Fruit fly (Drosophila melanogaster) whole organism, embryonic: ENCODE measurements around the gene awd.

Experiments
- Adf1 ChIP-seq: fragments of 200-800 bp; sonication (Bioruptor generic); IDR thresholded peaks from 2 replicates; pipeline ENCODE4 v1.3.6; 2022; ENCODE audit warnings: missing biosample characterization, missing genetic modification characterization
- Atf6 ChIP-seq: fragments of 200-800 bp; sonication (Bioruptor generic); IDR thresholded peaks from 2 replicates; pipeline ENCODE4 v1.3.6; 2022; ENCODE audit warnings: missing biosample characterization, missing genetic modification characterization
- Awh ChIP-seq: fragments of 200-800 bp; sonication (Bioruptor generic); IDR thresholded peaks from 2 replicates; pipeline ENCODE4, ENCODE4 v1.3.6; 2022; ENCODE audit warnings: missing biosample characterization, missing genetic modification characterization
- CG10979 ChIP-seq: fragments of 200-800 bp; sonication (Bioruptor generic); optimal IDR thresholded peaks from 2 replicates; lab custom pipeline; 2018; ENCODE audit warnings: missing biosample characterization, mild to moderate bottlenecking, missing genetic modification characterization, moderate library complexity
- CG11695 ChIP-seq: fragments of 200-800 bp; sonication (Bioruptor generic); IDR thresholded peaks from 3 replicates; pipeline ENCODE4 v1.3.6; 2022; ENCODE audit warnings: missing biosample characterization, missing genetic modification characterization
- CG11696 ChIP-seq: fragments of 200-800 bp; sonication (Bioruptor generic); IDR thresholded peaks from 2 replicates; pipeline ENCODE4 v1.3.6; 2022; ENCODE audit warnings: missing biosample characterization, missing genetic modification characterization
- CG15696 ChIP-seq: fragments of 200-800 bp; sonication (Bioruptor generic); optimal IDR thresholded peaks from 2 replicates; lab custom pipeline; 2019; ENCODE audit warnings: missing biosample characterization, mild to moderate bottlenecking, missing genetic modification characterization, moderate library complexity
- CG16863 ChIP-seq: fragments of 200-800 bp; sonication (Bioruptor generic); optimal IDR thresholded peaks from 3 replicates; lab custom pipeline; 2016; ENCODE audit warnings: missing biosample characterization, missing genetic modification characterization
- CG17328 ChIP-seq: fragments of 200-800 bp; sonication (Bioruptor generic); IDR thresholded peaks from 2 replicates; pipeline ENCODE4 v1.3.6; 2022; ENCODE audit warnings: missing biosample characterization, missing genetic modification characterization
- CG18476 ChIP-seq: fragments of 200-800 bp; sonication (Bioruptor generic); optimal IDR thresholded peaks from 2 replicates; lab custom pipeline; 2016; ENCODE audit warnings: missing biosample characterization, mild to moderate bottlenecking, missing genetic modification characterization
- CG2116 ChIP-seq: fragments of 200-800 bp; sonication (Bioruptor generic); optimal IDR thresholded peaks from 3 replicates; lab custom pipeline; 2018; ENCODE audit warnings: missing biosample characterization, mild to moderate bottlenecking, missing genetic modification characterization
- CG34224 ChIP-seq: fragments of 200-800 bp; sonication (Bioruptor generic); IDR thresholded peaks from 3 replicates; pipeline ENCODE4 v1.3.6; 2022; ENCODE audit warnings: missing biosample characterization, missing genetic modification characterization; ENCODE audit not compliant: partially characterized antibody
- CG34376 ChIP-seq: fragments of 200-800 bp; sonication (Bioruptor generic); optimal IDR thresholded peaks from 2 replicates; lab custom pipeline; 2018; ENCODE audit warnings: missing biosample characterization, mild to moderate bottlenecking, missing genetic modification characterization
- CG6683 ChIP-seq: fragments of 200-800 bp; sonication (Bioruptor generic); optimal IDR thresholded peaks from 2 replicates; lab custom pipeline; 2017; ENCODE audit warnings: missing biosample characterization, mild to moderate bottlenecking, missing genetic modification characterization, missing genetic modification reagents
- CG7786 ChIP-seq: fragments of 200-800 bp; sonication (Bioruptor generic); optimal IDR thresholded peaks from 2 replicates; lab custom pipeline; 2016; ENCODE audit warnings: missing biosample characterization, missing genetic modification characterization
- CG9932 ChIP-seq: fragments of 200-800 bp; sonication (Bioruptor generic); IDR thresholded peaks from 2 replicates; pipeline ENCODE4 v1.3.6; 2022; ENCODE audit warnings: missing biosample characterization, missing genetic modification characterization
- D ChIP-seq, 2 experiments: fragments of 200-800 bp in 1 of 2; fragments of >200 bp in 1 of 2; sonication (Bioruptor generic) in 1 of 2; optimal IDR thresholded peaks; 2 replicates in 1 of 2; 3 replicates in 1 of 2; lab custom pipeline; 2017; ENCODE audit warnings: mild to moderate bottlenecking in 1 of 2, missing biosample characterization in 1 of 2, missing genetic modification characterization in 1 of 2, missing genetic modification reagents in 1 of 2
- Deaf1 ChIP-seq: fragments of 200-800 bp; optimal IDR thresholded peaks from 3 replicates; lab custom pipeline; 2019; ENCODE audit warnings: missing biosample characterization, mild to moderate bottlenecking, missing genetic modification characterization, moderate library complexity
- H2.0 ChIP-seq: fragments of 200-800 bp; sonication (Bioruptor generic); IDR thresholded peaks from 2 replicates; pipeline ENCODE4 v1.3.6; 2022; ENCODE audit warnings: missing biosample characterization, missing genetic modification characterization
- HLHmδ ChIP-seq: fragments of 200-800 bp; sonication (Bioruptor generic); optimal IDR thresholded peaks from 2 replicates; lab custom pipeline; 2018; ENCODE audit warnings: missing biosample characterization, mild to moderate bottlenecking, missing genetic modification characterization, moderate library complexity
- Hr78 ChIP-seq, 2 experiments: fragments of 200-800 bp in 1 of 2; fragments of >200 bp in 1 of 2; sonication (Bioruptor generic) in 1 of 2; optimal IDR thresholded peaks; 2 replicates each; lab custom pipeline; 2017 to 2019; ENCODE audit warnings: missing biosample characterization in 2 of 2, missing genetic modification characterization in 2 of 2, mild to moderate bottlenecking in 1 of 2, moderate library complexity in 1 of 2
- Jarid2 ChIP-seq: fragments of 200-800 bp; sonication (Bioruptor generic); optimal IDR thresholded peaks from 3 replicates; lab custom pipeline; 2017; ENCODE audit warnings: mild to moderate bottlenecking, missing biosample characterization, missing genetic modification reagents, missing genetic modification characterization
- MTF-1 ChIP-seq: fragments of 200-800 bp; sonication (Bioruptor generic); optimal IDR thresholded peaks from 2 replicates; lab custom pipeline; 2018; ENCODE audit warnings: missing biosample characterization, mild to moderate bottlenecking, missing genetic modification characterization, borderline replicate concordance
- Mes4 ChIP-seq: fragments of 200-800 bp; sonication (Bioruptor generic); optimal IDR thresholded peaks from 2 replicates; lab custom pipeline; 2016; ENCODE audit warnings: missing biosample characterization, missing genetic modification characterization
- Ssrp ChIP-seq: fragments of 200-800 bp; sonication (Bioruptor generic); optimal IDR thresholded peaks from 2 replicates; lab custom pipeline; 2018; ENCODE audit warnings: missing biosample characterization, mild to moderate bottlenecking, missing genetic modification characterization, moderate library complexity
- Tbp ChIP-seq: fragments of >200 bp; optimal IDR thresholded peaks from 2 replicates; lab custom pipeline; 2018; ENCODE audit warnings: missing biosample characterization, missing genetic modification characterization
- Trl ChIP-seq, 3 experiments: fragments of >200 bp in 2 of 3; fragments of 200-800 bp in 1 of 3; sonication (Bioruptor generic) in 1 of 3; optimal IDR thresholded peaks; 2 replicates in 1 of 3; 3 replicates in 2 of 3; lab custom pipeline; 2016 to 2017; ENCODE audit warnings: missing biosample characterization in 1 of 3, missing genetic modification characterization in 1 of 3
- Usf ChIP-seq: fragments of 200-800 bp; sonication (Bioruptor generic); optimal IDR thresholded peaks from 2 replicates; lab custom pipeline; 2017; ENCODE audit warnings: missing genotype, missing biosample characterization, missing genetic modification characterization
- ase ChIP-seq: fragments of 200-800 bp; sonication (Bioruptor generic); IDR thresholded peaks from 3 replicates; pipeline ENCODE4 v1.3.6; 2022; ENCODE audit warnings: missing biosample characterization, missing genetic modification characterization
- cad ChIP-seq: fragments of >200 bp; optimal IDR thresholded peaks from 2 replicates; lab custom pipeline; 2017; ENCODE audit warnings: missing biosample characterization, missing genetic modification characterization
- dpn ChIP-seq, 2 experiments: fragments of 200-800 bp; sonication (Bioruptor generic); optimal IDR thresholded peaks; 3 replicates each; lab custom pipeline; 2016; ENCODE audit warnings: missing biosample characterization in 2 of 2, missing genetic modification characterization in 2 of 2
- esg ChIP-seq: fragments of 200-800 bp; sonication (Bioruptor generic); conservative IDR thresholded peaks from 2 replicates; pipeline ENCODE4 v1.3.6; 2022; ENCODE audit warnings: missing biosample characterization, missing genetic modification characterization
- gem ChIP-seq: fragments of 200-800 bp; sonication (Bioruptor generic); optimal IDR thresholded peaks from 2 replicates; lab custom pipeline; 2019; ENCODE audit warnings: missing biosample characterization, mild to moderate bottlenecking, missing genetic modification characterization, moderate library complexity
- grau ChIP-seq: fragments of 200-800 bp; optimal IDR thresholded peaks from 3 replicates; lab custom pipeline; 2019; ENCODE audit warnings: missing biosample characterization, mild to moderate bottlenecking, missing genetic modification characterization, moderate library complexity
- hkb ChIP-seq, 2 experiments: fragments of 200-800 bp in 1 of 2; fragments of >200 bp in 1 of 2; sonication (Bioruptor generic) in 1 of 2; IDR thresholded peaks in 1 of 2; optimal IDR thresholded peaks in 1 of 2; 2 replicates each; pipeline versions ENCODE4 v1.3.6 to Lab custom; 2017 to 2022; ENCODE audit warnings: missing biosample characterization in 1 of 2, missing genetic modification characterization in 1 of 2
- lab ChIP-seq: fragments of 200-800 bp; sonication (Bioruptor generic); optimal IDR thresholded peaks from 3 replicates; lab custom pipeline; 2017; ENCODE audit warnings: missing biosample characterization, missing genetic modification characterization, mild to moderate bottlenecking, moderate library complexity, missing genetic modification reagents
- onecut ChIP-seq: fragments of 200-800 bp; sonication (Bioruptor generic); IDR thresholded peaks from 2 replicates; pipeline ENCODE4 v1.3.6; 2022; ENCODE audit warnings: missing biosample characterization, missing genetic modification characterization
- pan ChIP-seq, 4 experiments: fragments of >200 bp in 3 of 4; fragments of 200-800 bp in 1 of 4; sonication (Bioruptor generic) in 1 of 4; optimal IDR thresholded peaks in 3 of 4; IDR thresholded peaks in 1 of 4; 2 replicates each; pipeline versions ENCODE4 v1.3.6 to Lab custom; 2017 to 2022; ENCODE audit warnings: missing biosample characterization in 2 of 4, missing genetic modification characterization in 2 of 4, mixed read lengths in 1 of 4
- pnt ChIP-seq: fragments of 200-800 bp; sonication (Bioruptor generic); optimal IDR thresholded peaks from 3 replicates; lab custom pipeline; 2016; ENCODE audit warnings: missing biosample characterization, missing genetic modification characterization
- rib ChIP-seq: fragments of 200-800 bp; sonication (Bioruptor generic); IDR thresholded peaks from 2 replicates; pipeline ENCODE4 v1.3.6; 2022; ENCODE audit warnings: missing biosample characterization, missing genetic modification characterization
- scrt ChIP-seq: fragments of 200-800 bp; sonication (Bioruptor generic); optimal IDR thresholded peaks from 2 replicates; lab custom pipeline; 2018; ENCODE audit warnings: missing biosample characterization, mild to moderate bottlenecking, missing genetic modification characterization, moderate library complexity
- stc ChIP-seq: fragments of 200-800 bp; sonication (Bioruptor generic); IDR thresholded peaks from 2 replicates; pipeline ENCODE4 v1.3.6; 2022; ENCODE audit warnings: missing biosample characterization, missing genetic modification characterization
- stwl ChIP-seq: fragments of 200-800 bp; sonication (Bioruptor generic); optimal IDR thresholded peaks from 3 replicates; lab custom pipeline; 2018; ENCODE audit warnings: missing biosample characterization, mild to moderate bottlenecking, missing genetic modification characterization, moderate library complexity
- tgo ChIP-seq: fragments of 200-800 bp; sonication (Bioruptor generic); IDR thresholded peaks from 3 replicates; pipeline ENCODE4 v1.3.6; 2022; ENCODE audit warnings: missing biosample characterization, missing genetic modification characterization
- tll ChIP-seq, 2 experiments: fragments of 200-800 bp in 1 of 2; fragments of >200 bp in 1 of 2; sonication (Bioruptor generic) in 1 of 2; optimal IDR thresholded peaks; 2 replicates each; lab custom pipeline; 2017 to 2019; ENCODE audit warnings: missing biosample characterization in 2 of 2, missing genetic modification characterization in 2 of 2, mild to moderate bottlenecking in 1 of 2, moderate library complexity in 1 of 2
- zfh1 ChIP-seq: fragments of 200-800 bp; sonication (Bioruptor generic); IDR thresholded peaks from 3 replicates; pipeline ENCODE4 v1.3.6; 2022; ENCODE audit warnings: missing biosample characterization, missing genetic modification characterization

Gene awd

DNA sequence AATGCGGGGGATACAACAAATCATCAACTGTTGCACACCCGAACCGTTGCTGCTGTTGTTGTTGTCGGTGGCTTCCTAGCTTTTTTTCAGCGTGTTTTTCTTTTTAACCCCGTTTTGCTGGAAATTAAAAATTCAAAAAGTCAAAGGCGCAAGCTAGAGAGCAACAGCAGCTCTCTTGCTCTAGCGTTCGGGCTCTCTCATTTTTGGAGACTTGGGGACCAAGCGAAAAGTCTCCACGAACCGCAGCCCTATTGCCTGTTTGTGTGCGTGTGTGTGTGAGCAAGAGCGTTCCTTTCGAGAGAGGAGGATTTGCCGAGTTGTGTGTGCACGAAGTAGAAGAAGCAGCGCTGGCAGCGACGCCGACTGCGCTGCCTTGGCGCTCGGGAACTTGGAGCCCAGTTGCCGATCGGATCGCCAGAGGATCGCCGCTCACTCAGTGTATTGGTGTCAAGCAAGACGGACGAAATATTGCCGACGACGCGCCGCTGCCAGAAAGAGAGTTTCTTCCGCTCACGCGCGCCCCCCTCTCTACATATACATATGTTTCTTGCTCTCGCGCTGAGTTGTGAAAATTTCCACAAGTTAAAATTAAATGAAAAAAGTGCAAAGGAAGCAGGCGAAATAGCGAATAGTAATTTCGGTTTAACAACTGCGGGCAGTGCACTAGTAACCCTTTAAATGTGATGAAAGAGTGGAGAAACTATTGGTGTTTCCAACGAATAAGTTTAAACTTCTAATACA, 21.1 kb downstream of the awd start (continued):
- no peak for TF ChIP-seq hkb (optimal IDR thresholded peaks at IDR 0.05; lab: Kevin White, UChicago)
- peak; percentile 60; the same call in 1 of the 2 replicates for TF ChIP-seq hkb (GFP tag; IDR thresholded peaks at IDR 0.05; lab: Robert Waterston, UW)
- TF ChIP-seq CG34224 (GFP tag; lab: Robert Waterston, UW): peak; percentile 37; the same call in 1 of the 3 replicates
- peak; percentile 98 for TF ChIP-seq Adf1
- peak; percentile 20 for TF ChIP-seq scrt
- peak; percentile 24 for TF ChIP-seq lab (GFP tag; lab: Kevin White, UChicago)
- 0 out of 2 replicates have a peak, but pooled peaks have one; percentile 4 for TF ChIP-seq CG17328
- peak; percentile 74 for TF ChIP-seq Jarid2 (GFP tag; lab: Kevin White, UChicago)
- TF ChIP-seq CG16863 (GFP tag; lab: Kevin White, UChicago): no peak
- TF ChIP-seq D (optimal IDR thresholded peaks at IDR 0.05; lab: Kevin White, UChicago): peak; percentile 36
- TF ChIP-seq D (GFP tag; optimal IDR thresholded peaks at IDR 0.05; lab: Kevin White, UChicago): no peak
- peak; percentile 9; the same call in 1 of the 2 replicates for TF ChIP-seq stc (GFP tag; lab: Robert Waterston, UW)
- peak; percentile 80 for TF ChIP-seq CG11696 (GFP tag; lab: Robert Waterston, UW)
- TF ChIP-seq Awh (GFP tag; lab: Robert Waterston, UW): no peak
- peak; percentile 57 for TF ChIP-seq HLHmδ (GFP tag; lab: Kevin White, UChicago)
- peak in 1 of 2 experiments; percentile 11 for TF ChIP-seq tll (GFP tag; optimal IDR thresholded peaks at IDR 0.05; lab: Kevin White, UChicago)
- no peak for TF ChIP-seq CG6683
- 0 out of 2 replicates have a peak, but pooled peaks have one; percentile 32 for TF ChIP-seq H2.0 (GFP tag; lab: Robert Waterston, UW)
- 0 out of 2 replicates have a peak, but pooled peaks have one; percentile 15 for TF ChIP-seq rib (GFP tag; lab: Robert Waterston, UW)
- TF ChIP-seq CG34376: peak; percentile 30
- TF ChIP-seq cad (GFP tag; lab: Kevin White, UChicago): no peak
- no peak for TF ChIP-seq CG18476 (GFP tag; lab: Kevin White, UChicago)
- TF ChIP-seq zfh1 (GFP tag; lab: Robert Waterston, UW): 0 out of 3 replicates have a peak, but pooled peaks have one; percentile 45
- TF ChIP-seq dpn (GFP tag; optimal IDR thresholded peaks at IDR 0.05; lab: Kevin White, UChicago): peak in 1 of 2 experiments; percentile 8
- TF ChIP-seq MTF-1 (GFP tag; lab: Kevin White, UChicago): no peak
- TF ChIP-seq CG2116 (GFP tag; lab: Kevin White, UChicago): no peak
- TF ChIP-seq Atf6: 0 out of 2 replicates have a peak, but pooled peaks have one; percentile 11
- TF ChIP-seq tgo (GFP tag; lab: Robert Waterston, UW): no peak
- peak in 1 of 2 experiments; percentile 54 for TF ChIP-seq Hr78 (GFP tag; optimal IDR thresholded peaks at IDR 0.05; lab: Kevin White, UChicago)
- TF ChIP-seq Trl (optimal IDR thresholded peaks at IDR 0.05; lab: Kevin White, UChicago): peak; percentile 88
- TF ChIP-seq Trl (GFP tag; optimal IDR thresholded peaks at IDR 0.05; lab: Kevin White, UChicago): peak; percentile 37
- TF ChIP-seq onecut (GFP tag; lab: Robert Waterston, UW): 0 out of 2 replicates have a peak, but pooled peaks have one; percentile 21

DNA sequence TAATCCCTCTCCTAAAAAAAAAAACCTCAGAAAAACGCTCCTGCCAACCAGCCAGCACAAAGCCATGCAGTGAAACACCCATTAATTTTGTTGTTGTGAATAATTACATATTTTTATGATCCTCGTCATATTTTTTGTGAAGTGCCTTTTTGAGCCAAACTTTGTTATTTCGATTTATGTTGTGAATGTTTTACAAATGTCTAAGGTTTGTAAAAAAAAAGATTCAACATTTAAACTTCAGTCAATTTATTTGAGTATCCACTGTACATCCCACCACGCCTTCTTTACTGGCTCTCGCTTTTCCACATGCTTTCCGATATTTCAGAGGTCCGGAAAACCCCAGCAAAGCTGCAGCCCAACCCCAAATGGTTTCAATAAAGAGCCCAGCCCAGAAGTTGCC, 21.7 kb downstream of the awd start:
- TF ChIP-seq CG10979 (tag; lab: Kevin White, UChicago): no peak
- no peak for TF ChIP-seq CG15696
- no peak for TF ChIP-seq Tbp
- no peak for TF ChIP-seq Usf (GFP tag; lab: Kevin White, UChicago)
- no peak for TF ChIP-seq CG7786 (GFP tag; lab: Kevin White, UChicago)
- TF ChIP-seq pnt (GFP tag; lab: Kevin White, UChicago): no peak
- no peak for TF ChIP-seq esg (GFP tag; lab: Robert Waterston, UW)
- no peak for TF ChIP-seq Jarid2 (GFP tag; lab: Kevin White, UChicago)
- TF ChIP-seq Deaf1 (tag; lab: Kevin White, UChicago): no peak
- peak; percentile 3 for TF ChIP-seq Mes4 (GFP tag; lab: Kevin White, UChicago)
- TF ChIP-seq ase (GFP tag; lab: Robert Waterston, UW): no peak
- TF ChIP-seq CG9932 (GFP tag; lab: Robert Waterston, UW): no peak
- TF ChIP-seq grau (tag; lab: Kevin White, UChicago): peak; percentile 62
- no peak for TF ChIP-seq stwl (tag; lab: Kevin White, UChicago)
- TF ChIP-seq CG11695 (GFP tag; lab: Robert Waterston, UW): no peak
- TF ChIP-seq pan (optimal IDR thresholded peaks at IDR 0.05; lab: Kevin White, UChicago): no peak
- no peak for TF ChIP-seq pan (GFP tag; optimal IDR thresholded peaks at IDR 0.05 in 1 of 2, IDR thresholded peaks at IDR 0.05 in 1 of 2)
- TF ChIP-seq Ssrp (tag; lab: Kevin White, UChicago): peak; percentile 2
- TF ChIP-seq MTF-1 (GFP tag; lab: Kevin White, UChicago): no peak
- TF ChIP-seq gem (tag; lab: Kevin White, UChicago): peak; percentile 33
